Fruit fly (Drosophila melanogaster): Measurements from ENCODE around the gene t-cup.
A peak's percentile ranks its signal among the peaks of the same experiment; 100 is the strongest.

Gene t-cup

dm6 chr2L:12493771-12494317 is 3.3 kb downstream of the t-cup start (continued):
- TF ChIP-seq Hsf (GFP tag; optimal IDR thresholded peaks at IDR 0.05) (no peak), zfh2 (GFP tag; optimal IDR thresholded peaks at IDR 0.05) (peak; percentile 17), nmo (GFP tag; optimal IDR thresholded peaks at IDR 0.05) (no peak), sim (GFP tag; IDR thresholded peaks at IDR 0.05) (no peak), wor (GFP tag; IDR thresholded peaks at IDR 0.05) (no peak), CG8924 (tag; optimal IDR thresholded peaks at IDR 0.05) (no peak), sqz (GFP tag; optimal IDR thresholded peaks at IDR 0.05) (peak; percentile 96), CG1832 (GFP tag; optimal IDR thresholded peaks at IDR 0.05) (no peak), CG1602 (GFP tag; optimal IDR thresholded peaks at IDR 0.05) (no peak), Tbp (GFP tag; optimal IDR thresholded peaks at IDR 0.05) (no peak), Med (GFP tag) (peak; percentile 71), cwo (GFP tag; optimal IDR thresholded peaks at IDR 0.05) (peak; percentile 46), odd (GFP tag; optimal IDR thresholded peaks at IDR 0.05) (no peak), Hey (tag; optimal IDR thresholded peaks at IDR 0.05) (peak; percentile 48), CG16779 (GFP tag; IDR thresholded peaks at IDR 0.05) (no peak), kni (GFP tag; optimal IDR thresholded peaks at IDR 0.05) (no peak), CG10366 (GFP tag; IDR thresholded peaks at IDR 0.05) (no peak), Fer1 (GFP tag; optimal IDR thresholded peaks at IDR 0.05) (peak; percentile 20), Fer3 (tag; optimal IDR thresholded peaks at IDR 0.05) (no peak), CG11695 (GFP tag; IDR thresholded peaks at IDR 0.05) (no peak), Oaz (GFP tag; IDR thresholded peaks at IDR 0.05) (no peak), CG7372 (GFP tag; IDR thresholded peaks at IDR 0.05) (no peak), CG9932 (GFP tag; IDR thresholded peaks at IDR 0.05) (no peak), CG10321 (GFP tag; IDR thresholded peaks at IDR 0.05) (no peak), CG10431 (GFP tag; optimal IDR thresholded peaks at IDR 0.05) (no peak), nerfin-2 (GFP tag; IDR thresholded peaks at IDR 0.05; ENCODE audit: partially characterized antibody) (no peak), scrt (GFP tag; optimal IDR thresholded peaks at IDR 0.05) (no peak), CG4617 (GFP tag; optimal IDR thresholded peaks at IDR 0.05; ENCODE audit: borderline replicate concordance) (no peak), row (GFP tag; IDR thresholded peaks at IDR 0.05) (peak; percentile 14; the same call in 1 of the 3 replicates), dati (GFP tag; IDR thresholded peaks at IDR 0.05) (no peak), CG4820 (GFP tag; optimal IDR thresholded peaks at IDR 0.05) (no peak), CG6854 (GFP tag; optimal IDR thresholded peaks at IDR 0.05) (no peak), CG5953 (GFP tag; IDR thresholded peaks at IDR 0.05) (no peak), Xrp1 (GFP tag; IDR thresholded peaks at IDR 0.05) (no peak), CG3847 (GFP tag; IDR thresholded peaks at IDR 0.05) (no peak), Mes4 (GFP tag; optimal IDR thresholded peaks at IDR 0.05) (no peak), CG32772 (GFP tag; IDR thresholded peaks at IDR 0.05) (peak; percentile 88), CG18476 (GFP tag; optimal IDR thresholded peaks at IDR 0.05) (no peak), phol (tag; optimal IDR thresholded peaks at IDR 0.05) (no peak), CG12391 (tag; optimal IDR thresholded peaks at IDR 0.05) (no peak), pnt (GFP tag; optimal IDR thresholded peaks at IDR 0.05) (no peak), CG7745 (tag; optimal IDR thresholded peaks at IDR 0.05) (peak; percentile 82), lbe (GFP tag; optimal IDR thresholded peaks at IDR 0.05) (no peak), cas (GFP tag; IDR thresholded peaks at IDR 0.05) (no peak), sob (GFP tag; IDR thresholded peaks at IDR 0.05) (no peak), H2.0 (GFP tag; IDR thresholded peaks at IDR 0.05) (0 out of 2 replicates have a peak, but pooled peaks have one; percentile 4), CG17328 (GFP tag; IDR thresholded peaks at IDR 0.05) (no peak), fd3F (GFP tag; optimal IDR thresholded peaks at IDR 0.05) (no peak), E2f1 (GFP tag; IDR thresholded peaks at IDR 0.05) (no peak), dimm (GFP tag; IDR thresholded peaks at IDR 0.05) (no peak), NC2α (GFP tag; optimal IDR thresholded peaks at IDR 0.05) (no peak), CG17359 (tag; optimal IDR thresholded peaks at IDR 0.05) (peak; percentile 83)
